Worm (Caenorhabditis elegans) whole organism, mixed stage, embryonic: Measurements from ENCODE around the gene T22C8.6.

Source experiments
- blmp-1 ChIP-seq: fragments of 150-350 bp; optimal IDR thresholded peaks from 2 replicates; lab custom pipeline; 2014; ENCODE audit warnings: missing biosample characterization, missing genetic modification characterization
- ceh-39 ChIP-seq: fragments of 150-350 bp; optimal IDR thresholded peaks from 2 replicates; lab custom pipeline; 2014; ENCODE audit warnings: missing biosample characterization, missing genetic modification characterization
- ceh-83 ChIP-seq: fragments of 200-800 bp; sonication (Bioruptor generic); optimal IDR thresholded peaks from 2 replicates; lab custom pipeline; 2018; ENCODE audit warnings: mild to moderate bottlenecking, missing genetic modification characterization, missing compliant biosample characterization
- ces-1 ChIP-seq: fragments of 150-350 bp; optimal IDR thresholded peaks from 2 replicates; lab custom pipeline; 2014; ENCODE audit warnings: missing biosample characterization, missing genetic modification reagents, missing genetic modification characterization
- cnd-1 ChIP-seq: fragments of 200-800 bp; sonication (Bioruptor generic); optimal IDR thresholded peaks from 2 replicates; lab custom pipeline; 2018; ENCODE audit warnings: mild to moderate bottlenecking, missing genetic modification characterization, missing compliant biosample characterization
- drap-1 ChIP-seq: fragments of 200-800 bp; sonication (Bioruptor generic); optimal IDR thresholded peaks from 3 replicates; lab custom pipeline; 2018; ENCODE audit warnings: mild to moderate bottlenecking, missing genetic modification characterization, missing compliant biosample characterization
- elt-3 ChIP-seq: fragments of 150-350 bp; optimal IDR thresholded peaks from 2 replicates; lab custom pipeline; 2014; ENCODE audit warnings: missing biosample characterization, missing genetic modification characterization
- ham-2 ChIP-seq: fragments of 200-800 bp; sonication (Bioruptor generic); optimal IDR thresholded peaks from 2 replicates; lab custom pipeline; 2018; ENCODE audit warnings: mild to moderate bottlenecking, missing genetic modification characterization, missing compliant biosample characterization
- lin-13 ChIP-seq: fragments of 150-350 bp; optimal IDR thresholded peaks from 2 replicates; lab custom pipeline; 2014; ENCODE audit warnings: missing biosample characterization, missing genetic modification characterization
- lin-32 ChIP-seq: fragments of 200-800 bp; sonication (Bioruptor generic); optimal IDR thresholded peaks from 2 replicates; lab custom pipeline; 2018; ENCODE audit warnings: mild to moderate bottlenecking, missing genetic modification characterization, missing compliant biosample characterization
- lsy-2 ChIP-seq: fragments of 150-350 bp; optimal IDR thresholded peaks from 2 replicates; lab custom pipeline; 2014; ENCODE audit warnings: missing biosample characterization, missing genetic modification characterization
- mab-5 ChIP-seq: fragments of 150-350 bp; optimal IDR thresholded peaks from 2 replicates; lab custom pipeline; 2014; ENCODE audit warnings: missing biosample characterization, missing genetic modification characterization
- mep-1 ChIP-seq: fragments of 150-350 bp; optimal IDR thresholded peaks from 2 replicates; lab custom pipeline; 2017; ENCODE audit warnings: missing biosample characterization, missing genetic modification reagents, missing genetic modification characterization, inconsistent platforms
- nhr-12 ChIP-seq: fragments of 150-350 bp; optimal IDR thresholded peaks from 2 replicates; lab custom pipeline; 2014; ENCODE audit warnings: missing biosample characterization, missing genetic modification characterization
- nhr-2 ChIP-seq: fragments of 150-350 bp; optimal IDR thresholded peaks from 2 replicates; lab custom pipeline; 2014; ENCODE audit warnings: missing biosample characterization, missing genetic modification characterization
- nhr-28 ChIP-seq: fragments of 150-350 bp; optimal IDR thresholded peaks from 2 replicates; lab custom pipeline; 2014; ENCODE audit warnings: missing biosample characterization, missing genetic modification characterization
- nhr-76 ChIP-seq: sonication (generic microtip); optimal IDR thresholded peaks from 2 replicates; lab custom pipeline; 2017; ENCODE audit warnings: missing biosample characterization, missing genetic modification characterization
- pha-4 ChIP-seq: fragments of 150-350 bp; optimal IDR thresholded peaks from 2 replicates; lab custom pipeline; 2018; ENCODE audit warnings: missing biosample characterization, missing genetic modification reagents, missing genetic modification characterization
- sptf-1 ChIP-seq: sonication (generic microtip); optimal IDR thresholded peaks from 2 replicates; lab custom pipeline; 2017; ENCODE audit warnings: mild to moderate bottlenecking, missing genetic modification characterization, moderate library complexity, missing compliant biosample characterization
- unc-120 ChIP-seq: sonication (generic microtip); optimal IDR thresholded peaks from 2 replicates; lab custom pipeline; 2017; ENCODE audit warnings: missing genetic modification characterization, missing compliant biosample characterization; ENCODE audit not compliant: poor library complexity, severe bottlenecking
- unc-39 ChIP-seq: fragments of 150-350 bp; optimal IDR thresholded peaks from 2 replicates; lab custom pipeline; 2014; ENCODE audit warnings: missing biosample characterization, missing genetic modification characterization
- unc-62 ChIP-seq: fragments of 150-350 bp; optimal IDR thresholded peaks from 2 replicates; lab custom pipeline; 2014; ENCODE audit warnings: missing biosample characterization, missing genetic modification reagents, missing genetic modification characterization
- ztf-11 ChIP-seq: fragments of 150-350 bp; optimal IDR thresholded peaks from 2 replicates; lab custom pipeline; 2014; ENCODE audit warnings: missing biosample characterization, missing genetic modification characterization

The T22C8.6 gene

DNA sequence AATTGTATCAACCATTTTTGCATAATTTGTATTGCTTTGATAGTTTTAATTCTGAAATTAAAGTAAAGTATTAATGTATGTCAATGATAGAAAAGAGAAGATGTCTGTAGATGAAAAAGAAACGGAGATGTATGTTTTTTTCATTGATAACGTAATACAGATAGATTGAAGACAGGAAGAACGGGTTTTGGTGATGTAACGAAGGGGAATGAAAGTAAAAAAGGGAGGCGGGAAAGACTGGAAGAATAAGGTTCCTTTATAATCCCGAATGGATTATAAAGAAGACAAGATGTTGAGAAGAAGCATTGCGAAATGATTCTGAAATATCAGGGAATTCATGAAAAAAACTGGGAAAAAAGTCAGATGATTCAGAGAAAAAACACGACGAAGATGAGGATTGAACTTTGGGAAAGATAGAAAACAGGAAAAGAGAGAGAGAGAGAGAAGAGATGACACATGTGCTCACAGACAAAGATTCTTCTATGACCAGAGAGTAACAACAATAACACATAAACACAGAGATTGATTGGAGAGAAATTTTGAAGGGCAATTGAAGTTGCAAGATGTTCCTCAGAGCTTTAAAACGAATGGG is 44.9 kb downstream of the T22C8.6 start, which contains the start of gene F54C9.11:
Gene F54C9.11 (minus strand): TSS at position 51 of the 592 bp plus-strand sequence.
- TF ChIP-seq ceh-39 (no peak), nhr-2 (tag; lab: Kevin White, UChicago) (no peak), lin-32 (GFP tag; lab: Kevin White, UChicago) (no peak), sptf-1 (tag; lab: Kevin White, UChicago) (no peak), ztf-11 (tag; lab: Kevin White, UChicago) (no peak), drap-1 (GFP tag; lab: Kevin White, UChicago) (no peak), ces-1 (GFP tag; lab: Kevin White, UChicago) (no peak), ham-2 (no peak), pha-4 (tag; lab: Kevin White, UChicago) (no peak), unc-62 (GFP tag; lab: Kevin White, UChicago) (no peak), cnd-1 (tag; lab: Kevin White, UChicago) (no peak), ceh-83 (GFP tag; lab: Kevin White, UChicago) (no peak), nhr-12 (tag; lab: Kevin White, UChicago) (no peak), lin-13 (no peak), lsy-2 (tag; lab: Kevin White, UChicago) (no peak), elt-3 (no peak), nhr-76 (tag; lab: Kevin White, UChicago) (no peak), unc-120 (tag; lab: Kevin White, UChicago) (no peak), mep-1 (tag; lab: Kevin White, UChicago) (no peak), mab-5 (tag; lab: Kevin White, UChicago) (no peak)

DNA sequence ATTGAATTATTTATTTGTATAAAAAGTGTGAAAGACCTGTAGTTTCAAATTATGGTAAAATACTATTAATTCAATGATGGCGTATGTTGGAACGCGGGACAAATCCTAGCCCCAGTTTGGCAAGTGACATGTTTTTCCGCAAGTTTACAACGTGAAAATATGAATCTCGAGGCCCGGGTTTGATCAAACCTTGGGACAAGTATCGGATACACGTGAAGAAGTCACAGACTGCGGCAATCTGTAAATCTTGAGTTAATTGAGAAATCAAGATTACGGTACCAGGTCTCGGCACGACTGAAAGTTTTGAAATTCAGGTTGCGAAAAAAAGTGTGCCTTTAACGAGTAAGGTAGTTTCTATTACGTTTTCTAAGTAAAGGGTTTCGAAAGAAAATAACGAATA is 47.0 kb downstream of the T22C8.6 start:
- no peak for TF ChIP-seq nhr-28 (tag; lab: Kevin White, UChicago)

ce11 chrII:8581700-8582099 is 48.4 kb downstream of the T22C8.6 start, which contains the start of gene arl-1:
TSS of gene arl-1 (plus strand) at chrII:8582000.
- TF ChIP-seq mep-1 (tag; lab: Kevin White, UChicago) (no peak), unc-39 (tag; lab: Kevin White, UChicago) (no peak), ceh-39 (no peak), blmp-1 (no peak), lin-32 (GFP tag; lab: Kevin White, UChicago) (no peak), lin-13 (no peak)
- TF ChIP-seq, all 35 proteins: peak for 0
